Worm (Caenorhabditis elegans) whole organism, late embryonic: ENCODE data around the gene irld-9.

Experiments
- C38D4.7 ChIP-seq: fragments of 200-800 bp; sonication (Bioruptor generic); optimal IDR thresholded peaks from 2 replicates; lab custom pipeline; 2018; ENCODE audit warnings: mild to moderate bottlenecking, missing genetic modification characterization, moderate library complexity, missing compliant biosample characterization
- ama-1 ChIP-seq: fragments of 150-350 bp; optimal IDR thresholded peaks from 2 replicates; lab custom pipeline; 2014
- ceh-19 ChIP-seq: fragments of 200-800 bp; sonication (Bioruptor generic); optimal IDR thresholded peaks from 2 replicates; lab custom pipeline; 2018; ENCODE audit warnings: mild to moderate bottlenecking, missing genetic modification characterization, missing compliant biosample characterization
- ceh-48 ChIP-seq: sonication (generic microtip); optimal IDR thresholded peaks from 2 replicates; lab custom pipeline; 2016; ENCODE audit warnings: missing genetic modification characterization, inconsistent platforms, missing compliant biosample characterization
- dve-1 ChIP-seq: sonication (generic microtip); optimal IDR thresholded peaks from 2 replicates; lab custom pipeline; 2017; ENCODE audit warnings: antibody characterized with exemption, mild to moderate bottlenecking, missing genetic modification characterization, missing compliant biosample characterization
- eyg-1 ChIP-seq: sonication (generic microtip); optimal IDR thresholded peaks from 2 replicates; lab custom pipeline; 2016; ENCODE audit warnings: missing genotype, missing genetic modification characterization, missing compliant biosample characterization
- fkh-6 ChIP-seq: sonication (generic microtip); optimal IDR thresholded peaks from 2 replicates; lab custom pipeline; 2016; ENCODE audit warnings: missing genetic modification characterization, missing compliant biosample characterization
- hlh-15 ChIP-seq: sonication (generic microtip); optimal IDR thresholded peaks from 2 replicates; lab custom pipeline; 2016; ENCODE audit warnings: missing genetic modification characterization, missing compliant biosample characterization
- mec-3 ChIP-seq: sonication (generic microtip); optimal IDR thresholded peaks from 2 replicates; lab custom pipeline; 2016; ENCODE audit warnings: borderline replicate concordance, missing genetic modification characterization, missing compliant biosample characterization
- pat-9 ChIP-seq: fragments of 200-800 bp; sonication (Bioruptor generic); optimal IDR thresholded peaks from 2 replicates; lab custom pipeline; 2018; ENCODE audit warnings: mild to moderate bottlenecking, missing genetic modification characterization, moderate library complexity, missing compliant biosample characterization
- pax-1 ChIP-seq: fragments of 150-350 bp; optimal IDR thresholded peaks from 2 replicates; lab custom pipeline; 2014; ENCODE audit warnings: missing biosample characterization, missing genetic modification characterization
- pha-4 ChIP-seq: fragments of 150-350 bp; optimal IDR thresholded peaks from 2 replicates; lab custom pipeline; 2018; ENCODE audit warnings: missing biosample characterization, missing genetic modification reagents, missing genetic modification characterization
- sox-2 ChIP-seq: fragments of 200-800 bp; sonication (Bioruptor generic); IDR thresholded peaks from 2 replicates; pipeline ENCODE4 v1.3.6; 2022; ENCODE audit warnings: missing genetic modification reagents, missing genetic modification characterization, missing compliant biosample characterization

ce11 chrII:1757033-1757432 is 18.3 kb upstream of the irld-9 start, which contains the start of gene F36H5.10:
- no peak for TF ChIP-seq mec-3 (tag; lab: Kevin White, UChicago)
- no peak for TF ChIP-seq ama-1
- TF ChIP-seq ceh-19 (GFP tag; lab: Kevin White, UChicago): no peak
- no peak for TF ChIP-seq C38D4.7 (GFP tag; lab: Kevin White, UChicago)
- no peak for TF ChIP-seq sox-2 (GFP tag; lab: Robert Waterston, UW)
- TF ChIP-seq ceh-48 (tag; lab: Kevin White, UChicago): no peak
- no peak for TF ChIP-seq fkh-6 (tag; lab: Kevin White, UChicago)
- TF ChIP-seq pha-4 (tag; lab: Kevin White, UChicago): no peak
- TF ChIP-seq pat-9: no peak
- TF ChIP-seq eyg-1 (tag; lab: Kevin White, UChicago): no peak
- no peak for TF ChIP-seq pax-1 (tag; lab: Kevin White, UChicago)
- TF ChIP-seq dve-1 (tag; lab: Kevin White, UChicago): no peak
- no peak for TF ChIP-seq hlh-15
